Fruit fly (Drosophila melanogaster): ENCODE data around the gene cpo.

cpo gene

DNA sequence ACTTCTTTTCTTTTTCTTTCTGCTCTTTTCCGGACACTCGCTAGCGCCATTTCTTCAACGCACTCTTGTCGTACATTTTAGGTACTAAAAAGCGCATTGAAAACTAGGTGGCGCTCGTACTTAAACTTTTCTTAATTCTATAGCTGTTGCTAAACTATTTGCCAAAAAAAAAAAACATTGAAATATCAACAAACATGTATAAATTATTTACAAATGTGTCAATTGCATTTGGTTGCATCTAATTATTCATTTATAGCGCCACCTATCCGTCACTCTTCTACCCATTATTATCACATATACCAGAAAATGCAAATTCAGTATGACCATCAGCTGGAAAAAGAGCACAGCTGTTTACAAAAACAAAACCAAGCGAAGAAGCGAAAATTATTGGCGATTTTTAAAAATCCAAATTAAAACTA is 101.6 kb downstream of the cpo start, which contains the start of gene CG7785 (continued):
- TF ChIP-seq MBD-R2 (GFP tag; IDR thresholded peaks at IDR 0.05), result peak; percentile 75
- TF ChIP-seq CG12236 (GFP tag; optimal IDR thresholded peaks at IDR 0.05), result no peak
- no peak for TF ChIP-seq CG7963 (GFP tag; IDR thresholded peaks at IDR 0.05; ENCODE audit: partially characterized antibody)
- no peak for TF ChIP-seq gt (GFP tag; IDR thresholded peaks at IDR 0.05)
- no peak for TF ChIP-seq CG17328 (GFP tag; IDR thresholded peaks at IDR 0.05)
- peak; percentile 55 for TF ChIP-seq NC2β (GFP tag; optimal IDR thresholded peaks at IDR 0.05)
- no peak for TF ChIP-seq Hand (GFP tag; optimal IDR thresholded peaks at IDR 0.05)
- TF ChIP-seq wek (GFP tag; optimal IDR thresholded peaks at IDR 0.05), result no peak
- TF ChIP-seq Elba2 (GFP tag; optimal IDR thresholded peaks at IDR 0.05), result peak; percentile 29
- peak; percentile 45; the same call in 1 of the 2 replicates for TF ChIP-seq CG14014 (GFP tag; IDR thresholded peaks at IDR 0.05)
- TF ChIP-seq CG11085 (GFP tag; IDR thresholded peaks at IDR 0.05), result no peak
- no peak for TF ChIP-seq abd-A (tag; optimal IDR thresholded peaks at IDR 0.05)
- TF ChIP-seq CG12942 (GFP tag; optimal IDR thresholded peaks at IDR 0.05), result no peak
- TF ChIP-seq CG1832 (GFP tag; optimal IDR thresholded peaks at IDR 0.05), result no peak
- TF ChIP-seq Rx (GFP tag; IDR thresholded peaks at IDR 0.05), result no peak
- no peak for TF ChIP-seq fd64A (GFP tag; optimal IDR thresholded peaks at IDR 0.05)
- TF ChIP-seq CG2875 (GFP tag; optimal IDR thresholded peaks at IDR 0.05), result peak; percentile 8
- no peak for TF ChIP-seq sr (GFP tag; IDR thresholded peaks at IDR 0.05)
- peak; percentile 2 for TF ChIP-seq fd102C (GFP tag; optimal IDR thresholded peaks at IDR 0.05)
- TF ChIP-seq CG12071 (GFP tag; optimal IDR thresholded peaks at IDR 0.05), result no peak
- TF ChIP-seq BEAF-32 (GFP tag; optimal IDR thresholded peaks at IDR 0.05), result peak; percentile 20
- TF ChIP-seq CG8944 (GFP tag; optimal IDR thresholded peaks at IDR 0.05), result peak; percentile 21
- peak; percentile 9 for TF ChIP-seq Dip3 (GFP tag; optimal IDR thresholded peaks at IDR 0.05)
- TF ChIP-seq CG3726 (GFP tag; IDR thresholded peaks at IDR 0.05), result no peak
- peak; percentile 99 for TF ChIP-seq Dip2 (GFP tag; IDR thresholded peaks at IDR 0.05)
- no peak for TF ChIP-seq ERR (GFP tag; optimal IDR thresholded peaks at IDR 0.05)
- no peak for TF ChIP-seq CG34224 (GFP tag; IDR thresholded peaks at IDR 0.05; ENCODE audit: partially characterized antibody)
- peak; percentile 5 for TF ChIP-seq dm (GFP tag; optimal IDR thresholded peaks at IDR 0.05)
- TF ChIP-seq Hey (tag; optimal IDR thresholded peaks at IDR 0.05), result no peak
- TF ChIP-seq Dref (GFP tag; IDR thresholded peaks at IDR 0.05), result no peak
- peak; percentile 15 for TF ChIP-seq CG10543 (GFP tag; optimal IDR thresholded peaks at IDR 0.05)
- peak; percentile 43 for TF ChIP-seq Blimp-1 (GFP tag; optimal IDR thresholded peaks at IDR 0.05)
- TF ChIP-seq scrt (GFP tag; optimal IDR thresholded peaks at IDR 0.05), result peak; percentile 7
- no peak for TF ChIP-seq ranshi (GFP tag; IDR thresholded peaks at IDR 0.05)
- TF ChIP-seq CG1647 (GFP tag; optimal IDR thresholded peaks at IDR 0.05), result no peak
- no peak for TF ChIP-seq Deaf1 (tag; optimal IDR thresholded peaks at IDR 0.05)
- TF ChIP-seq CG4424 (GFP tag; optimal IDR thresholded peaks at IDR 0.05), result peak; percentile 55
- no peak for TF ChIP-seq bigmax (GFP tag; optimal IDR thresholded peaks at IDR 0.05)
- no peak for TF ChIP-seq chinmo (GFP tag; IDR thresholded peaks at IDR 0.05; ENCODE audit: partially characterized antibody)
- no peak for TF ChIP-seq CG4707 (GFP tag; optimal IDR thresholded peaks at IDR 0.05)
- TF ChIP-seq crc (GFP tag; optimal IDR thresholded peaks at IDR 0.05), result no peak
- TF ChIP-seq NC2α (GFP tag; optimal IDR thresholded peaks at IDR 0.05), result no peak
- TF ChIP-seq zen2 (GFP tag; IDR thresholded peaks at IDR 0.05; ENCODE audit: partially characterized antibody), result no peak
- TF ChIP-seq Aef1 (GFP tag; IDR thresholded peaks at IDR 0.05), result peak; percentile 66
- TF ChIP-seq CG2120 (GFP tag; optimal IDR thresholded peaks at IDR 0.05), result peak; percentile 56
- peak; percentile 5 for TF ChIP-seq Atf3 (GFP tag; optimal IDR thresholded peaks at IDR 0.05)
- no peak for TF ChIP-seq sc (optimal IDR thresholded peaks at IDR 0.05)
- peak; percentile 39 for TF ChIP-seq sc (GFP tag; optimal IDR thresholded peaks at IDR 0.05)
- TF ChIP-seq Ssrp (tag; optimal IDR thresholded peaks at IDR 0.05), result peak; percentile 39
- TF ChIP-seq D (optimal IDR thresholded peaks at IDR 0.05), result no peak
- peak; percentile 36 for TF ChIP-seq D (GFP tag; optimal IDR thresholded peaks at IDR 0.05)
- TF ChIP-seq Taf1 (GFP tag; IDR thresholded peaks at IDR 0.05), result no peak

All from whole organism, embryonic.